Fruit fly (Drosophila melanogaster): ENCODE results near the gene CG42740.

- TF ChIP-seq CG8478 (optimal IDR thresholded peaks at IDR 0.05) (no peak), CTCF (optimal IDR thresholded peaks at IDR 0.05) (no peak)
Measured at dm6 chr3R:30450224-30450623, 27.5 kb upstream of the CG42740 start.

Measured in S2 (cell line).